Fruit fly (Drosophila melanogaster) whole organism, embryonic: ENCODE results near the gene Sumo.

ENCODE experiments used
- BEAF-32 ChIP-seq: fragments of 200-800 bp; sonication (Bioruptor generic); optimal IDR thresholded peaks from 3 replicates; lab custom pipeline; 2017; ENCODE audit warnings: missing biosample characterization, missing genetic modification characterization, mild to moderate bottlenecking, moderate library complexity, missing genetic modification reagents
- Bdp1 ChIP-seq: fragments of 200-800 bp; sonication (Bioruptor generic); optimal IDR thresholded peaks from 3 replicates; lab custom pipeline; 2016; ENCODE audit warnings: missing biosample characterization, missing genetic modification characterization
- CG11723 ChIP-seq: fragments of 200-800 bp; sonication (Bioruptor generic); optimal IDR thresholded peaks from 2 replicates; lab custom pipeline; 2017; ENCODE audit warnings: missing biosample characterization, mild to moderate bottlenecking, missing genetic modification characterization
- CG12236 ChIP-seq: fragments of 200-800 bp; sonication (Bioruptor generic); optimal IDR thresholded peaks from 2 replicates; lab custom pipeline; 2016; ENCODE audit warnings: missing biosample characterization, missing genetic modification characterization
- CG15073 ChIP-seq: fragments of 200-800 bp; sonication (Bioruptor generic); optimal IDR thresholded peaks from 2 replicates; lab custom pipeline; 2016; ENCODE audit warnings: missing biosample characterization, missing genetic modification characterization
- CG1529 ChIP-seq: fragments of 200-800 bp; sonication (Bioruptor generic); optimal IDR thresholded peaks from 3 replicates; lab custom pipeline; 2018; ENCODE audit warnings: missing biosample characterization, missing genetic modification characterization
- CG17328 ChIP-seq: fragments of 200-800 bp; sonication (Bioruptor generic); IDR thresholded peaks from 2 replicates; pipeline ENCODE4 v1.3.6; 2022; ENCODE audit warnings: missing biosample characterization, missing genetic modification characterization
- CG18599 ChIP-seq: fragments of 200-800 bp; sonication (Bioruptor generic); optimal IDR thresholded peaks from 3 replicates; lab custom pipeline; 2017; ENCODE audit warnings: missing biosample characterization, missing genetic modification characterization, mild to moderate bottlenecking, moderate library complexity, missing genetic modification reagents
- CG3163 ChIP-seq: fragments of 200-800 bp; sonication (Bioruptor generic); optimal IDR thresholded peaks from 3 replicates; lab custom pipeline; 2016; ENCODE audit warnings: missing biosample characterization, missing genetic modification characterization
- CG33557 ChIP-seq: fragments of 200-800 bp; sonication (Bioruptor generic); optimal IDR thresholded peaks from 2 replicates; lab custom pipeline; 2019; ENCODE audit warnings: missing biosample characterization, mild to moderate bottlenecking, missing genetic modification characterization, moderate library complexity
- CG42726 ChIP-seq: fragments of 200-800 bp; sonication (Bioruptor generic); IDR thresholded peaks from 2 replicates; pipeline ENCODE4 v1.3.6; 2022; ENCODE audit warnings: missing biosample characterization, missing genetic modification characterization; ENCODE audit not compliant: partially characterized antibody
- CG4360 ChIP-seq: fragments of 200-800 bp; sonication (Bioruptor generic); IDR thresholded peaks from 2 replicates; pipeline ENCODE4 v1.3.6; 2022; ENCODE audit warnings: missing biosample characterization, missing genetic modification characterization
- CG6854 ChIP-seq: fragments of 200-800 bp; sonication (Bioruptor generic); optimal IDR thresholded peaks from 3 replicates; lab custom pipeline; 2017; ENCODE audit warnings: missing biosample characterization, mild to moderate bottlenecking, missing genetic modification characterization
- CG9215 ChIP-seq: fragments of 200-800 bp; sonication (Bioruptor generic); IDR thresholded peaks from 2 replicates; pipeline ENCODE4 v1.3.6; 2022; ENCODE audit warnings: missing biosample characterization, missing genetic modification characterization
- Dfd ChIP-seq, 2 experiments: fragments of >200 bp; optimal IDR thresholded peaks; 2 replicates each; lab custom pipeline; 2017; ENCODE audit warnings: missing biosample characterization in 2 of 2, missing genetic modification characterization in 2 of 2
- Ets97D ChIP-seq: fragments of 200-800 bp; sonication (Bioruptor generic); optimal IDR thresholded peaks from 3 replicates; lab custom pipeline; 2016; ENCODE audit warnings: missing biosample characterization, missing genetic modification characterization
- Fer2 ChIP-seq: fragments of 200-800 bp; sonication (Bioruptor generic); optimal IDR thresholded peaks from 2 replicates; lab custom pipeline; 2018; ENCODE audit warnings: missing biosample characterization, mild to moderate bottlenecking, missing genetic modification characterization, moderate library complexity
- Gug ChIP-seq: fragments of 200-800 bp; sonication (Bioruptor generic); IDR thresholded peaks from 4 replicates; pipeline ENCODE4 v1.3.6; 2022; ENCODE audit warnings: missing biosample characterization, missing genetic modification characterization
- HLHmδ ChIP-seq: fragments of 200-800 bp; sonication (Bioruptor generic); optimal IDR thresholded peaks from 2 replicates; lab custom pipeline; 2018; ENCODE audit warnings: missing biosample characterization, mild to moderate bottlenecking, missing genetic modification characterization, moderate library complexity
- Nf-YA ChIP-seq: fragments of 200-800 bp; sonication (Bioruptor generic); IDR thresholded peaks from 2 replicates; pipeline ENCODE4 v1.3.6; 2022; ENCODE audit warnings: missing biosample characterization, missing genetic modification characterization
- Ravus ChIP-seq: fragments of 200-800 bp; sonication (Bioruptor generic); IDR thresholded peaks from 2 replicates; pipeline ENCODE4 v1.3.6; 2022; ENCODE audit warnings: missing biosample characterization, missing genetic modification characterization
- Six4 ChIP-seq: fragments of 200-800 bp; sonication (Bioruptor generic); optimal IDR thresholded peaks from 2 replicates; lab custom pipeline; 2016; ENCODE audit warnings: missing biosample characterization, missing genetic modification characterization
- Sry-β ChIP-seq: fragments of 200-800 bp; sonication (Bioruptor generic); optimal IDR thresholded peaks from 2 replicates; lab custom pipeline; 2018; ENCODE audit warnings: missing biosample characterization, mild to moderate bottlenecking, missing genetic modification characterization, moderate library complexity
- Trl ChIP-seq, 3 experiments: fragments of >200 bp in 2 of 3; fragments of 200-800 bp in 1 of 3; sonication (Bioruptor generic) in 1 of 3; optimal IDR thresholded peaks; 2 replicates in 1 of 3; 3 replicates in 2 of 3; lab custom pipeline; 2016 to 2017; ENCODE audit warnings: missing biosample characterization in 1 of 3, missing genetic modification characterization in 1 of 3
- ac ChIP-seq: fragments of 200-800 bp; sonication (Bioruptor generic); optimal IDR thresholded peaks from 3 replicates; lab custom pipeline; 2017; ENCODE audit warnings: missing biosample characterization, mild to moderate bottlenecking, missing genetic modification characterization
- cg ChIP-seq: fragments of 200-800 bp; sonication (Bioruptor generic); optimal IDR thresholded peaks from 3 replicates; lab custom pipeline; 2019; ENCODE audit warnings: missing biosample characterization, mild to moderate bottlenecking, missing genetic modification characterization, moderate library complexity
- chm ChIP-seq: fragments of 200-800 bp; sonication (Bioruptor generic); IDR thresholded peaks from 2 replicates; pipeline ENCODE4 v1.3.6; 2022; ENCODE audit warnings: missing biosample characterization, missing genetic modification characterization
- fu2 ChIP-seq: fragments of 200-800 bp; sonication (Bioruptor generic); optimal IDR thresholded peaks from 2 replicates; lab custom pipeline; 2016; ENCODE audit warnings: missing biosample characterization, missing genetic modification characterization
- ind ChIP-seq: fragments of 200-800 bp; sonication (Bioruptor generic); optimal IDR thresholded peaks from 3 replicates; lab custom pipeline; 2016; ENCODE audit warnings: missing biosample characterization, missing genetic modification characterization
- kah ChIP-seq: fragments of 200-800 bp; sonication (Bioruptor generic); optimal IDR thresholded peaks from 2 replicates; lab custom pipeline; 2018; ENCODE audit warnings: missing biosample characterization, mild to moderate bottlenecking, missing genetic modification characterization
- lmd ChIP-seq: fragments of 200-800 bp; sonication (Bioruptor generic); IDR thresholded peaks from 2 replicates; pipeline ENCODE4 v1.3.6; 2022; ENCODE audit warnings: missing biosample characterization, missing genetic modification characterization
- onecut ChIP-seq: fragments of 200-800 bp; sonication (Bioruptor generic); IDR thresholded peaks from 2 replicates; pipeline ENCODE4 v1.3.6; 2022; ENCODE audit warnings: missing biosample characterization, missing genetic modification characterization
- pan ChIP-seq, 4 experiments: fragments of >200 bp in 3 of 4; fragments of 200-800 bp in 1 of 4; sonication (Bioruptor generic) in 1 of 4; optimal IDR thresholded peaks in 3 of 4; IDR thresholded peaks in 1 of 4; 2 replicates each; pipeline versions ENCODE4 v1.3.6 to Lab custom; 2017 to 2022; ENCODE audit warnings: missing biosample characterization in 2 of 4, missing genetic modification characterization in 2 of 4, mixed read lengths in 1 of 4
- peb ChIP-seq: fragments of 200-800 bp; sonication (Bioruptor generic); IDR thresholded peaks from 2 replicates; pipeline ENCODE4 v1.3.6; 2022; ENCODE audit warnings: missing biosample characterization, missing genetic modification characterization
- pum ChIP-seq: fragments of 200-800 bp; sonication (Bioruptor generic); optimal IDR thresholded peaks from 2 replicates; lab custom pipeline; 2016; ENCODE audit warnings: missing biosample characterization, missing genetic modification characterization
- row ChIP-seq: fragments of 200-800 bp; sonication (Bioruptor generic); IDR thresholded peaks from 3 replicates; pipeline ENCODE4 v1.3.6; 2022; ENCODE audit warnings: missing biosample characterization, missing genetic modification characterization
- sna ChIP-seq: fragments of 200-800 bp; sonication (Bioruptor generic); IDR thresholded peaks from 2 replicates; pipeline ENCODE4 v1.3.6; 2022; ENCODE audit warnings: missing biosample characterization, missing genetic modification characterization; ENCODE audit not compliant: partially characterized antibody
- sob ChIP-seq: fragments of 200-800 bp; sonication (Bioruptor generic); IDR thresholded peaks from 2 replicates; pipeline ENCODE4 v1.3.6; 2022; ENCODE audit warnings: missing biosample characterization, missing genetic modification characterization
- tll ChIP-seq, 2 experiments: fragments of 200-800 bp in 1 of 2; fragments of >200 bp in 1 of 2; sonication (Bioruptor generic) in 1 of 2; optimal IDR thresholded peaks; 2 replicates each; lab custom pipeline; 2017 to 2019; ENCODE audit warnings: missing biosample characterization in 2 of 2, missing genetic modification characterization in 2 of 2, mild to moderate bottlenecking in 1 of 2, moderate library complexity in 1 of 2
- tx ChIP-seq: fragments of 200-800 bp; sonication (Bioruptor generic); optimal IDR thresholded peaks from 2 replicates; lab custom pipeline; 2016; ENCODE audit warnings: missing biosample characterization, missing genetic modification characterization
- vfl ChIP-seq: fragments of 200-800 bp; sonication (Bioruptor generic); optimal IDR thresholded peaks from 2 replicates; lab custom pipeline; 2016; ENCODE audit warnings: missing biosample characterization, missing genetic modification characterization
- vvl ChIP-seq: fragments of 200-800 bp; sonication (Bioruptor generic); IDR thresholded peaks from 2 replicates; pipeline ENCODE4 v1.3.6; 2022; ENCODE audit warnings: missing biosample characterization, missing genetic modification characterization
- wor ChIP-seq: fragments of 200-800 bp; sonication (Bioruptor generic); IDR thresholded peaks from 2 replicates; pipeline ENCODE4 v1.3.6; 2022; ENCODE audit warnings: missing biosample characterization, missing genetic modification characterization
- z ChIP-seq: fragments of 200-800 bp; sonication (Bioruptor generic); IDR thresholded peaks from 3 replicates; pipeline ENCODE4 v1.3.6; 2022; ENCODE audit warnings: missing biosample characterization, missing genetic modification characterization
- zen ChIP-seq: fragments of 200-800 bp; sonication (Bioruptor generic); optimal IDR thresholded peaks from 3 replicates; lab custom pipeline; 2018; ENCODE audit warnings: missing biosample characterization, mild to moderate bottlenecking, missing genetic modification characterization, moderate library complexity
- zf30C ChIP-seq: fragments of 200-800 bp; sonication (Bioruptor generic); optimal IDR thresholded peaks from 3 replicates; lab custom pipeline; 2018; ENCODE audit warnings: missing biosample characterization, mild to moderate bottlenecking, missing genetic modification characterization

The Sumo gene

DNA sequence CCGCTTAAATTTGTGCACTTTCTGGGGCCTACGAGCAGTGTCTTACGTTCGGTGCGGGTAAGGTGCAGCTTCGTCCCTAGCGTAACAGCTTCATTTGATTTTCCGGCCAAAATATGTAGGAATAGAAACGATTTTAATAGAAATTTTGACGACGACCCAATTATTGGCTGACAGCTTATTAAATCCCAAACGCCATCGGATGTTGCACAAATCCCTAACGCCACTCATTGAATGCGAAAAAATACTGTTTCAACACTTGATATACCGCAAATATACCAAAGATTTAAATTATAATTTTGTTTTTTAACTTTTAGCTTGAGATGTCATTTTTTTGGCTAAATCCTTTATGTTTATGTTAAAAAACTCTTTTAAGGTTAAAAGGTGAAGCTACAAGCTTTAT, 22.4 kb downstream of the Sumo start, which contains the start of gene Fgop2 (continued):
- no peak for TF ChIP-seq sna (GFP tag; lab: Robert Waterston, UW)
- no peak for TF ChIP-seq wor
- TF ChIP-seq BEAF-32 (GFP tag; lab: Kevin White, UChicago): peak; percentile 25
- no peak for TF ChIP-seq Six4 (GFP tag; lab: Kevin White, UChicago)
- no peak for TF ChIP-seq CG6854 (GFP tag; lab: Kevin White, UChicago)
- TF ChIP-seq Ets97D (GFP tag; lab: Kevin White, UChicago): peak; percentile 20

DNA sequence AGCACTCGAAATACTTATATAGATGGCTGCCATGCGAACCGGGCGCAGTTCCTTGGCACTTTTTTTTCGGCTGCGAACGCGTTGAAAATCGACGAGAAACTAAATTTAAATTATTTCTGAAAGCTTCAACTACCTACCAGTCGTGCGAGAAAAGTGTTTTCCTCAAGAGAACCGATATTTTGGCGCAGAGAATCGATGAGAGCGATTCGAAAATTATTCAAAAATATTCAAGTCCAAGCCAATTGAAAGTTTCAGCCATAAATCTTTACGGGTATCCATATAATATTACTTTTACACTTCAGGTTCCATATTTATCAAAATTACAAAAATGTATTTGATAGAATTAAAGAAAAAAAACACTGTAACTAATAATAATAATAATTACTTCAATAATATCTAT, 24.7 kb downstream of the Sumo start, which contains the start of gene CG18304:
TSS of gene CG18304 (minus strand) at position 101 of the 400 bp plus-strand sequence.
- 0 out of 2 replicates have a peak, but pooled peaks have one; percentile 7 for TF ChIP-seq CG17328
- TF ChIP-seq CG9215 (GFP tag; lab: Robert Waterston, UW): no peak
- TF ChIP-seq, all 482 proteins: peak for 1

DNA sequence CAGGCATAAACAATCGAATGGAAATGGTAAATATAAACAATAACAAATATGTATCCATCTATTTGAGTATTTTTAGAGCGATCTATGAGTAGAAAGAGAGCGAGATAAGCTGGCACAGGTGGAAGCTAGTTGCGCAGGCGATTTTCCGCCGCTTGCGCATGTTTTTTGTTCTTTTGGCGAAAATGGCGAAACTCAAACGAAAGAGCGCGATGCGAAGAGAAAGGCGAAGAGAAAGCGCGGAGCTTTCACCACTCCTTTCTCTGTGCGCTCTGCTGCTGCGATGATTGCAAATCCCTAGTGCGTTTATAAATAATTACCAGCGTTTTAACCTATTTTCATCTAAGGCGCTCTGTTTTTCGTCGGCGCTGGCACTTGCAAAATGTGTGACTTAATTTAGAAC, 25.7 kb downstream of the Sumo start:
- no peak for TF ChIP-seq Gug (GFP tag; lab: Robert Waterston, UW)
- no peak for TF ChIP-seq zen
- TF ChIP-seq Trl (optimal IDR thresholded peaks at IDR 0.05; lab: Kevin White, UChicago): peak in 1 of 2 experiments; percentile 47
- no peak for TF ChIP-seq Trl (GFP tag; optimal IDR thresholded peaks at IDR 0.05; lab: Kevin White, UChicago)
- TF ChIP-seq pan (optimal IDR thresholded peaks at IDR 0.05; lab: Kevin White, UChicago): no peak
- TF ChIP-seq pan (GFP tag; optimal IDR thresholded peaks at IDR 0.05 in 1 of 2, IDR thresholded peaks at IDR 0.05 in 1 of 2): peak in 1 of 2 experiments; percentile 19
- no peak for TF ChIP-seq CG33557
- peak; percentile 79 for TF ChIP-seq CG3163 (GFP tag; lab: Kevin White, UChicago)
- no peak for TF ChIP-seq lmd (GFP tag; lab: Robert Waterston, UW)
- TF ChIP-seq CG1529 (GFP tag; lab: Kevin White, UChicago): no peak
- no peak for TF ChIP-seq Fer2 (tag; lab: Kevin White, UChicago)
- peak; percentile 54 for TF ChIP-seq kah (GFP tag; lab: Kevin White, UChicago)
- no peak for TF ChIP-seq CG4360 (GFP tag; lab: Robert Waterston, UW)
- TF ChIP-seq z: 0 out of 3 replicates have a peak, but pooled peaks have one; percentile 49
- no peak for TF ChIP-seq ind (GFP tag; lab: Kevin White, UChicago)
- no peak for TF ChIP-seq peb

DNA sequence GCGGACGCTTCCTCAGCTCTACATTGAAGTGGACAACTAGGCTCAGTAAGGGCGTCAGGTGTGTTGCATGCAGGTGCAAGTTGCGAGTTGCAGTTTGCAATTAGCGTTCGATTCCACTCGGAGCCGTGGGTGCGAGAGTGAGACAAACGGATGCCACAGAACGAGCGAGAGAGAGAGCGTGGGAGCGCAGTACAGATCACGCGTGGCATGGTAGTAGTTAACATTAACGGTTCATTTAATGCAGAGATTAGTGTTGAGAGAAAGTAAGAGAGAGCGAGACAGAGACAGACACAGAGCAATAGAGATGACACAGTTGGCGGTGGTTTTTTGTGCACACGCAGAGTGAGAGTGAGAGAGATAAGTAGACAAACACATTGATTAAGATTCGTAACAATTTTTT, 27.7 kb downstream of the Sumo start:
- TF ChIP-seq tx (GFP tag; lab: Kevin White, UChicago) (no peak), Nf-YA (GFP tag; lab: Robert Waterston, UW) (no peak), pum (GFP tag; lab: Kevin White, UChicago) (no peak), fu2 (no peak), CG11723 (no peak), CG15073 (GFP tag; lab: Kevin White, UChicago) (no peak), cg (GFP tag; lab: Kevin White, UChicago) (peak; percentile 39), Dfd (GFP tag; optimal IDR thresholded peaks at IDR 0.05; lab: Kevin White, UChicago) (no peak), CG12236 (GFP tag; lab: Kevin White, UChicago) (no peak), chm (GFP tag; lab: Robert Waterston, UW) (0 out of 2 replicates have a peak, but pooled peaks have one; percentile 44), ac (GFP tag; lab: Kevin White, UChicago) (peak; percentile 24), sob (no peak), row (GFP tag; lab: Robert Waterston, UW) (0 out of 3 replicates have a peak, but pooled peaks have one; percentile 6), z (0 out of 3 replicates have a peak, but pooled peaks have one; percentile 46), CG18599 (GFP tag; lab: Kevin White, UChicago) (no peak), tll (GFP tag; optimal IDR thresholded peaks at IDR 0.05; lab: Kevin White, UChicago) (peak; percentile 1 to 17), zf30C (no peak), CG42726 (GFP tag; lab: Robert Waterston, UW) (no peak), onecut (no peak), Sry-β (GFP tag; lab: Kevin White, UChicago) (peak; percentile 50), Bdp1 (GFP tag; lab: Kevin White, UChicago) (no peak), vvl (GFP tag; lab: Robert Waterston, UW) (peak; percentile 18; the same call in 1 of the 2 replicates), vfl (GFP tag; lab: Kevin White, UChicago) (no peak), HLHmδ (GFP tag; lab: Kevin White, UChicago) (no peak), Ravus (no peak)
